Fruit fly (Drosophila melanogaster) whole organism, embryonic: ENCODE data around the gene RapGAP1.

Experiments used
- Taf1 ChIP-seq: fragments of 200-800 bp; sonication (Bioruptor generic); IDR thresholded peaks from 2 replicates; pipeline ENCODE4 v1.3.6; 2022; ENCODE audit warnings: missing biosample characterization, missing genetic modification characterization
- lilli ChIP-seq: fragments of 200-800 bp; sonication (Bioruptor generic); optimal IDR thresholded peaks from 3 replicates; lab custom pipeline; 2016; ENCODE audit warnings: missing biosample characterization, missing genetic modification characterization

dm6 chr2L:7504529-7504928 is 74.3 kb downstream of the RapGAP1 start:
- TF ChIP-seq Taf1 (GFP tag; lab: Robert Waterston, UW) (no peak), lilli (no peak)
